Worm (Caenorhabditis elegans) whole organism, midembryonic: ENCODE measurements around the gene K12G11.6.

Experiments
- T22C8.4 ChIP-seq: fragments of 200-800 bp; sonication (Bioruptor generic); IDR thresholded peaks from 2 replicates; pipeline ENCODE4 v1.3.6; 2022; ENCODE audit warnings: missing genetic modification characterization, missing compliant biosample characterization
- cog-1 ChIP-seq: sonication (generic microtip); optimal IDR thresholded peaks from 2 replicates; lab custom pipeline; 2016; ENCODE audit warnings: missing genetic modification characterization, missing compliant biosample characterization
- flt-1 ChIP-seq: fragments of 200-800 bp; sonication (Bioruptor generic); IDR thresholded peaks from 2 replicates; pipeline ENCODE4 v1.3.6; 2022; ENCODE audit warnings: missing genetic modification characterization, missing compliant biosample characterization
- klf-2 ChIP-seq: fragments of 200-800 bp; sonication (Bioruptor generic); conservative IDR thresholded peaks from 2 replicates; pipeline ENCODE4 v1.3.6; 2022; ENCODE audit warnings: missing genetic modification reagents, missing genetic modification characterization, missing compliant biosample characterization
- med-1 ChIP-seq: sonication (generic microtip); optimal IDR thresholded peaks from 2 replicates; lab custom pipeline; 2017; ENCODE audit warnings: missing genetic modification characterization, mild to moderate bottlenecking, missing compliant biosample characterization, antibody characterized with exemption, missing genetic modification reagents; ENCODE audit not compliant: insufficient read depth
- ref-1 ChIP-seq: fragments of 200-800 bp; sonication (Bioruptor generic); conservative IDR thresholded peaks from 2 replicates; pipeline ENCODE4 v1.3.6; 2022; ENCODE audit warnings: missing genetic modification reagents, missing genetic modification characterization, missing compliant biosample characterization
- tab-1 ChIP-seq: fragments of 200-800 bp; sonication (Bioruptor generic); IDR thresholded peaks from 2 replicates; pipeline ENCODE4 v1.3.6; 2022; ENCODE audit warnings: missing genetic modification characterization, missing compliant biosample characterization
- ztf-23 ChIP-seq: fragments of 200-800 bp; sonication (Bioruptor generic); IDR thresholded peaks from 2 replicates; pipeline ENCODE4 v1.3.6; 2022; ENCODE audit warnings: missing genetic modification reagents, missing genetic modification characterization, missing compliant biosample characterization
- ztf-29 ChIP-seq: fragments of 200-800 bp; sonication (Bioruptor generic); IDR thresholded peaks from 2 replicates; pipeline ENCODE4 v1.3.6; 2022; ENCODE audit warnings: missing genetic modification reagents, missing genetic modification characterization, missing compliant biosample characterization

DNA sequence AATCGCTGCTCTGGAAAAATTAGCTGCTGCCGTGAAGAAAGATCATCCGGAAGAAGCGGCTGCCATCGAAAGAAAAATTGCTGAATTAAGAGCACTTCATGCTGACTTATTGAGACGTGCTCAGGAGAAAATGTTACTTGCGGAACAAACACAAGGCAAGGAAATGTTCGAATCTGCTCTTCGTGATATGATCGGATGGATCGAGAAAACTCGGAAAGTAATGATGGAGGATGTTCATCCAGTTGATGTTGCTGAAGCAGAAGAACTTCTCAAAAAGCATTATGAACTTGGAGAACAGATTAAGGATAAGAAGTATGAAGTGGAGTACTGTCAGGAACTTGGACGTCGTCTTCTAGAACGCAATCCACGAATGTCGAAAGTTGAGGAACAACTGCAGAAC, 11.8 kb downstream of the K12G11.6 start:
- TF ChIP-seq flt-1 (GFP tag; lab: Robert Waterston, UW) (no peak), T22C8.4 (no peak), med-1 (GFP tag; lab: Kevin White, UChicago) (no peak), cog-1 (tag; lab: Kevin White, UChicago) (no peak), klf-2 (no peak), ztf-29 (GFP tag; lab: Robert Waterston, UW) (no peak), ref-1 (GFP tag; lab: Robert Waterston, UW) (no peak), ztf-23 (GFP tag; lab: Robert Waterston, UW) (no peak), tab-1 (GFP tag; lab: Robert Waterston, UW) (no peak)
